Worm (Caenorhabditis elegans): ENCODE measurements around the gene F41C6.7.

The F41C6.7 gene

DNA sequence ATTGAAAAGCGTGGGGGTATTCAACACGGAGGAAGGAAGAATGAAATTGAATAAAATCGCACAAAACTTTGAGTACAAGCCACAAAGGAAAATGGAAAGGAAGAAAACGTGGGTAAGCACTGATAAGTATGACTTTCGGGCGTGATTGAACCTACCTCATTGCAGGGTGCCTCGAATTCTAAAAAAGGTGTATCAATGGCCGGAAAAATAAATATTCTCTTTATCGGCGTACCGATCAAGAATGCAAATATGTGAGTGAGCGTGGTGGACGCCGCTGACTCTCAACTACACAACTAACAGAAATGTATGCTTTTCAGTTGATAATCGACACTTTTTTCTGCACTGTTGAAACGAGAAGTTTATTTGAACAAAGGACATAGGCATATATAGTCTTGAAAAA is 39.4 kb upstream of the F41C6.7 start, which contains the start of gene otpl-3:
Gene otpl-3, minus strand, starts transcription at position 304 of the 400 bp plus-strand sequence.
- TF ChIP-seq ama-1 (optimal IDR thresholded peaks at IDR 0.05) (no peak), nhr-129 (tag; optimal IDR thresholded peaks at IDR 0.05) (no peak), ceh-82 (tag; optimal IDR thresholded peaks at IDR 0.05) (no peak), skn-1 (tag; optimal IDR thresholded peaks at IDR 0.05) (no peak), nhr-25 (tag; optimal IDR thresholded peaks at IDR 0.05) (no peak), F13H6.1 (tag; optimal IDR thresholded peaks at IDR 0.05) (peak; percentile 14), unc-39 (tag; optimal IDR thresholded peaks at IDR 0.05) (no peak), alr-1 (tag; optimal IDR thresholded peaks at IDR 0.05) (no peak), sem-4 (tag; optimal IDR thresholded peaks at IDR 0.05) (no peak), nhr-11 (tag; optimal IDR thresholded peaks at IDR 0.05) (no peak), sma-3 (GFP tag; optimal IDR thresholded peaks at IDR 0.05) (no peak), nhr-21 (tag; optimal IDR thresholded peaks at IDR 0.05) (no peak), mab-5 (tag; optimal IDR thresholded peaks at IDR 0.05) (no peak), C34F6.9 (tag; optimal IDR thresholded peaks at IDR 0.05) (no peak), mbf-1 (tag; optimal IDR thresholded peaks at IDR 0.05) (no peak), blmp-1 (tag; optimal IDR thresholded peaks at IDR 0.05; ENCODE audit: insufficient read depth) (no peak), fos-1 (tag; optimal IDR thresholded peaks at IDR 0.05) (peak; percentile 71), sma-9 (GFP tag; optimal IDR thresholded peaks at IDR 0.05) (peak; percentile 18), sma-9 (tag; optimal IDR thresholded peaks at IDR 0.05) (no peak)

DNA sequence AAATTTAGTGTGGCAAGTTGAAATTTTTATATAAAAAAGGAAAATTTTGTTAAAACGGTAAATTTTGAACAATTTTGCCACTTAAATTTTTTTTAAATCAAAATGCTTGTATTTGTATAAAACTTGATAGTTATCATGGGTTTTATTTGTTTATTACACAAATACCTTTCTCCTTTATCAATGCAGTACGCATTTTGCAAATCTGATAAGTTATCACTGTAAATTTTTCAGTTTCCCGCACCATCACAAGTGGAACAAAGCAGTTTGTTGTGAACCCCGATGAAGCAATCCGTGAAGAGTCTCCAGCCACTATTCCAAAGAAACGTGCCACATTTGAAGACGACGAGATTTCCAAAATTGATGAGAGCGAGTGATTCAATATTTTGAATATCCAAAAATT is 35.1 kb upstream of the F41C6.7 start:
- TF ChIP-seq F13H6.1 (tag; optimal IDR thresholded peaks at IDR 0.05) (no peak), ztf-4 (tag; optimal IDR thresholded peaks at IDR 0.05) (no peak), lin-11 (tag; optimal IDR thresholded peaks at IDR 0.05) (no peak), unc-62 (GFP tag; optimal IDR thresholded peaks at IDR 0.05) (no peak), alr-1 (tag; optimal IDR thresholded peaks at IDR 0.05) (no peak), nhr-25 (tag; optimal IDR thresholded peaks at IDR 0.05) (no peak), R02D3.7 (tag; optimal IDR thresholded peaks at IDR 0.05) (no peak), dmd-4 (tag; optimal IDR thresholded peaks at IDR 0.05) (no peak), elt-1 (tag; optimal IDR thresholded peaks at IDR 0.05) (no peak), elt-3 (tag; optimal IDR thresholded peaks at IDR 0.05) (no peak), sma-3 (GFP tag; optimal IDR thresholded peaks at IDR 0.05) (no peak), sem-4 (tag; optimal IDR thresholded peaks at IDR 0.05) (no peak), ztf-1 (GFP tag; conservative IDR thresholded peaks at IDR 0.05) (no peak), blmp-1 (tag; optimal IDR thresholded peaks at IDR 0.05; ENCODE audit: insufficient read depth) (no peak)

DNA sequence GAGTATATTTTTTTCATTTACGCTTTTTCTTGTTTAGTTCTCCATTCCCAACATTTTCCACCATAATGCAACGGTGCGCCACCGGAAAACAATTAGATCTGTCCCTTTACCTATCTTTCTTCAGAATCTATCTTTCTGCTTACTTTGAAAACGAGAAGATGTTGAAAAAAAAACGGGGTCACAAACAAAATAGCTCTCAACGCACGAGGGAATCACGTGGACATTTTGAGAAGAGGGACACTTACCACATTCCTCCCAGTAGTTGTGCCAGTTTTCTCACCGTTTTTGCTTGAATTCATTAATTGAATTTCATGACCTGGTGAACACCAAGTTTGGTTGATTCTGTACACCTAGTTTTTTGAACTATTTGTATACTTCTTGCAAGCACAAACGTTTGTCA is 31.1 kb upstream of the F41C6.7 start:
- TF ChIP-seq nhr-21 (tag; optimal IDR thresholded peaks at IDR 0.05) (no peak), nhr-129 (tag; optimal IDR thresholded peaks at IDR 0.05) (peak; percentile 10), sma-9 (GFP tag; optimal IDR thresholded peaks at IDR 0.05) (peak; percentile 38), sma-9 (tag; optimal IDR thresholded peaks at IDR 0.05) (no peak), nhr-6 (tag; optimal IDR thresholded peaks at IDR 0.05) (peak; percentile 15), zag-1 (tag; optimal IDR thresholded peaks at IDR 0.05) (no peak)

DNA sequence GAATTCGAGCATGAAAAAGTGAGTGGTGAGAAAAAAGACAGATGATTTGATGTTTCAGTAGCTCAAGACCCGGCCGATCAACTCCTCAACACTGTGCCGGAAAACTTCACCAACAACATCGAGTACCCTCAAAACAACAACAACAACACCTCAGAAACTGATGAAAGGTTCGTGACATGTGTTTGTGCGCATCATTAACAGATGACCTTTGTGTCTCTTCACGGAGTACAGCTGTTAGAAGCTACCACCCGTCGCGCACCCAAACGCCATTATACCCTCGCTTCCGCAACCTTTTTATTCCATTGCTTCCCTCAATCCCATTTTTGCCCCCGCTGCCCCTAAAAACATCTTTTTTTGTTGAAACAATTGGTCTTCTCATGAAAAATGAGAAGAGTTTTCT is 30.2 kb upstream of the F41C6.7 start:
- TF ChIP-seq unc-55 (GFP tag; optimal IDR thresholded peaks at IDR 0.05): no peak
- no peak for TF ChIP-seq nhr-6 (tag; optimal IDR thresholded peaks at IDR 0.05)
- no peak for TF ChIP-seq mab-5 (tag; optimal IDR thresholded peaks at IDR 0.05)
- no peak for TF ChIP-seq unc-39 (tag; optimal IDR thresholded peaks at IDR 0.05)
- no peak for TF ChIP-seq ceh-82 (tag; optimal IDR thresholded peaks at IDR 0.05)

DNA sequence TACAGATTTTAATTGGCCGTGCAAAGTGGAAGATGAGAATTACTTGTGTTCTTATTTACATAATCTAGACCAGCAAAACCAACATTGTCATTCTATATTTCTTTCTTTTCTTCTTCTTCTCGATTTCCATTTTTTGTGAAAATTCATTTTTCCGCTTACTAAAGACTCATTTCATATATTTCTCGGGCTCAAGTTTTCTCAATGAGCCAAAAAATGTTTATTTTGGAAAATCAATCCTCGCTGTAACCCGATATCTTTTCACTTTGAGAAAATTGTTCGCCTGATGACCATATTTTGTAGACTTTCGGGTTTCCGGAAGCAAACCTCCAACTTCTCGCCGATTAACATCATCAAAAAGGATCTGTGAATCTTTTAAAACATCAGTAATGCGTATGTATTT is 28.9 kb upstream of the F41C6.7 start, which contains the start of gene nhx-4:
Gene nhx-4, plus strand, starts transcription at position 301 of the 400 bp plus-strand sequence.
- TF ChIP-seq sma-9 (GFP tag; optimal IDR thresholded peaks at IDR 0.05) (no peak), sma-9 (tag; optimal IDR thresholded peaks at IDR 0.05) (no peak), ztf-4 (tag; optimal IDR thresholded peaks at IDR 0.05) (no peak), mdl-1 (tag; optimal IDR thresholded peaks at IDR 0.05) (no peak), skn-1 (tag; optimal IDR thresholded peaks at IDR 0.05) (no peak), R02D3.7 (tag; optimal IDR thresholded peaks at IDR 0.05) (no peak), egl-27 (tag; optimal IDR thresholded peaks at IDR 0.05) (no peak), zag-1 (tag; optimal IDR thresholded peaks at IDR 0.05) (no peak), fos-1 (tag; optimal IDR thresholded peaks at IDR 0.05) (no peak), ZK546.5 (tag; optimal IDR thresholded peaks at IDR 0.05) (no peak), crh-2 (tag; optimal IDR thresholded peaks at IDR 0.05) (no peak), lin-39 (tag; optimal IDR thresholded peaks at IDR 0.05) (no peak), nhr-25 (tag; optimal IDR thresholded peaks at IDR 0.05) (no peak), peb-1 (tag; optimal IDR thresholded peaks at IDR 0.05) (no peak), lin-11 (tag; optimal IDR thresholded peaks at IDR 0.05) (no peak), elt-1 (tag; optimal IDR thresholded peaks at IDR 0.05) (no peak), Y55F3AM.14 (GFP tag; optimal IDR thresholded peaks at IDR 0.05) (no peak)

All from whole organism, L2 larva.